Worm (Caenorhabditis elegans): ENCODE measurements around the gene F53E2.2.

The F53E2.2 gene

ce11 chrV:1472569-1472968 is 2.3 kb upstream of the F53E2.2 start:
- TF ChIP-seq W03F9.2 (tag; optimal IDR thresholded peaks at IDR 0.05) = no peak
- TF ChIP-seq him-1 (tag; optimal IDR thresholded peaks at IDR 0.05) = no peak
- no peak for TF ChIP-seq dao-5 (tag; optimal IDR thresholded peaks at IDR 0.05)

DNA sequence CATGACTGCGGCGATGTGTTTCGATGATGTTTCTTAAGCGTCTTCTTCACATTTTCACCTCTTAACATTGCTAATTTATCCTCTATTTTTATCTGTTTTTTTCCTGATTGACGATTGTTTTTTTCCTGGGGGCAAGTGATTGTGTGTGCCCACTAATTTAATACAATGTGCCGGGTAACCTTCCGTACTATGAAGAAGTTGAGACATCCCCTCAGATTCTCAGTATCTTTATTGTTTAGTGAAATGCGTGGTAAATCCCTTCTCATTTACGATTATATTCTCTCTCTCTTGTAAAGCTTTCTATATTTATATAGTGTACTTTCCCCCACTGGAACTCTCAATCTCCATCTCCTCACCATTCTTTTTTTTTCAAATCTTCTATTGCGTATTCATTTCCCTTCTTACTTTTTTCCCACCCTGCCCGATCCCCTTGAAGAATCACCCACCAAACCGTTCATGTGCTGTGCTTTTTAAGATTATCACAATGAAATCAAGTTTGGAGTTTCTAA is 1.5 kb downstream of the F53E2.2 start:
- TF ChIP-seq W03F9.2 (tag; optimal IDR thresholded peaks at IDR 0.05) = no peak
- no peak for TF ChIP-seq dao-5 (tag; optimal IDR thresholded peaks at IDR 0.05)
- TF ChIP-seq him-1 (tag; optimal IDR thresholded peaks at IDR 0.05) = no peak

- TF ChIP-seq him-1 (tag; optimal IDR thresholded peaks at IDR 0.05) = no peak
- no peak for TF ChIP-seq W03F9.2 (tag; optimal IDR thresholded peaks at IDR 0.05)
- TF ChIP-seq dao-5 (tag; optimal IDR thresholded peaks at IDR 0.05) = no peak
These were observed 2.0 kb downstream of the F53E2.2 start for ce11 chrV:1476841-1477240.

DNA sequence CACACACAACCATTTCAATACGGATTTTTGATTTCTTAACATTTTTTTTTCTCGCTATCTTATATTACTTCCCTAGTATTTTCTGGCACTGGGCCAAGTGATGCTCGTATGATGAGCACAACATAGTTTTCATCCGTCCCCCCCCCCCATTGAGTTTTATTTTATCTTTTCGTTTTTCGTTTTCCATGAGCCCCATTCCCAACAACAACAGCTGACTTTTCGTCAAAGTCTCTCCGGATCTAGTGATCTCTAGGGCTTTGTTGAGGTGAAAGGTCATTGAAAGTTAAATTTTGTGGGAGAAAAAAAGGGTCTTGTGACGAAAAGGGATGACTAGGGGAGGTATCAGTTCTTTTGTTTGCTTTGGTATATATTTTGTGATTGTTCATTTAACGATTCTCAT is 6.0 kb downstream of the F53E2.2 start:
- TF ChIP-seq him-1 (tag; optimal IDR thresholded peaks at IDR 0.05) (no peak), W03F9.2 (tag; optimal IDR thresholded peaks at IDR 0.05) (no peak), dao-5 (tag; optimal IDR thresholded peaks at IDR 0.05) (no peak)

- TF ChIP-seq dao-5 (tag; optimal IDR thresholded peaks at IDR 0.05) (no peak), him-1 (tag; optimal IDR thresholded peaks at IDR 0.05) (no peak), W03F9.2 (tag; optimal IDR thresholded peaks at IDR 0.05) (no peak)
These were observed 6.9 kb downstream of the F53E2.2 start, which contains the start of gene C38C3.4 for ce11 chrV:1481742-1482141. TSS of gene C38C3.4 (plus strand) at chrV:1482042.

DNA sequence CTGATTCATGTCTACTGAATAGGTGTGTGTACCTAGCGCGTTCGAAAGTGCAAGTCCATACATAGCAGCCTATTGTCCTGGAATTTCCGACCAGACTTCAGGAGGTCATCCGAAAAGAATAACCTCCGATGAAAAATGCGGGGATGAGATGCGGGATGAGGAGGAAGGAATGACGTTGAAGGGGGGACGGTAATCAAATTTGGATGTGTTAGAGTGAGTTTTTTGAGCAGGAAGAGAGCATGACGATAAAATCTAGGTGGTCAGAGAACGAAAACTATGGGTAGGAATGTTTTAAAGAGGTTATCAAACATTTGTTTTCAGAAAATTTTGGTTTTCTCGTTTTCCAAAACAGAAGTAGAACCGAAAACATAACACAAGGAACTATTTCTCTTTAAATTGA is 11.1 kb downstream of the F53E2.2 start:
- TF ChIP-seq him-1 (tag; optimal IDR thresholded peaks at IDR 0.05) = no peak
- no peak for TF ChIP-seq dao-5 (tag; optimal IDR thresholded peaks at IDR 0.05)
- TF ChIP-seq W03F9.2 (tag; optimal IDR thresholded peaks at IDR 0.05) = no peak

ce11 chrV:1487262-1487661 is 12.4 kb downstream of the F53E2.2 start:
- TF ChIP-seq him-1 (tag; optimal IDR thresholded peaks at IDR 0.05) (no peak), W03F9.2 (tag; optimal IDR thresholded peaks at IDR 0.05) (no peak), dao-5 (tag; optimal IDR thresholded peaks at IDR 0.05) (no peak)

DNA sequence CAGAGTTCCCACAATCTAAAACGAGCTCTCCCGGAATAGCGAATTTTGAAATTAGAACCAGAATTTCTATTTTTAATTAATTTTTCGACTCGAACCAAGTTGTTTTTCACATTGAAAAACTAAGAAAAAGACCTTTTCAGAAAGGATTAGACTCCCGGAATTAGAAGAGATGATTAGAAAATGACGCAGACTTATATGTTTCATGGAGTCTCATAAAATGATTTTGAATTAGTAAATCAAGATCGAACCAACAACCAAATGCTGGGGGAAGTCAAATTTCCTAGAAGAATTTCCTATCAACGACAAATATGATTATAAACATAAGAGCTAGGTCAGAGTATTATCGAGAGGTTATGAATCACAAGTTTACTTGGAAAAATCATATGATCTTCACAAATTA is 13.8 kb downstream of the F53E2.2 start:
- no peak for TF ChIP-seq dao-5 (tag; optimal IDR thresholded peaks at IDR 0.05)
- TF ChIP-seq W03F9.2 (tag; optimal IDR thresholded peaks at IDR 0.05) = no peak
- TF ChIP-seq him-1 (tag; optimal IDR thresholded peaks at IDR 0.05) = no peak

DNA sequence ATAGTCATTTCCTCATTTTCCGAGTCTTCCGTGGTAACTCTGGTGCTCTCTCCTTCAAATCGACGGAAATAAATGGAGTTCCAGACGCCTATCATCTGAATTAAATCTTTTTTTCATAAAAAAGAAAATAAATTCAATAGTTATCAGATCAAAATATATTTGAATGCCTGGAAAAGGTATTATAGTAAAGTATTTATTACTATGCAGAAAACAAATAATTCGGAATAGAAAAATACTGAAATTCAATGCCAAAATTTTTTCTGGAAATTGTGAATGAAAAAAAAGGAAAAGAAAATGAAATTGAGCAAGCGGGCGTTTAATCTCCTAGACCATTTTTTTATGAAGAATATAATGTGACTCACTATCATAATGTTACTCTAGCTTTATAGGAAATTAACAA is 16.6 kb downstream of the F53E2.2 start, which contains the start of gene C38C3.6:
Gene C38C3.6, minus strand, starts transcription at position 101 of the 400 bp plus-strand sequence.
- TF ChIP-seq dao-5 (tag; optimal IDR thresholded peaks at IDR 0.05) (no peak), him-1 (tag; optimal IDR thresholded peaks at IDR 0.05) (no peak), W03F9.2 (tag; optimal IDR thresholded peaks at IDR 0.05) (no peak)

- no peak for TF ChIP-seq dao-5 (tag; optimal IDR thresholded peaks at IDR 0.05)
- no peak for TF ChIP-seq him-1 (tag; optimal IDR thresholded peaks at IDR 0.05)
- no peak for TF ChIP-seq W03F9.2 (tag; optimal IDR thresholded peaks at IDR 0.05)
These were observed 19.6 kb downstream of the F53E2.2 start, which contains the start of gene spig-7 for ce11 chrV:1494469-1494868. TSS of gene spig-7 (plus strand) at chrV:1494769.

DNA sequence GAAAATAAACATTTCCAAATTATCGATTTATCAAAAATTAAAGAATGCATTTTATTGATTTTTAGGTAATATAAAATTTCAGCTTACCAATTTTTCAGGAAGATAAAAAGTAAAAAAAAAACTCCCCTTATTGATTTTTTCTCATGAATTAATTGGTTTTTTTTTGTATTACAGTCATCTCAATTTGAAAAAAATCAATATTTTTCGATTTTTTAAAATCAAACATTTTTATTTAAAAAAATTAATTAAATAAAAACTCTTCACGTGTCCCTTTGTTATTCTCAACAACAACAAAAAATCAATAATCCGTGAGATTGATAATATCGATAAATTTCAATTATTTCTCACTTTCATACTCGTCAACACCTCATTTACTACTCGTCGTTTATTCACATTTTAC is 20.4 kb downstream of the F53E2.2 start, which contains the start of gene C38C3.3:
Gene C38C3.3, plus strand, starts transcription at position 301 of the 400 bp plus-strand sequence.
- TF ChIP-seq him-1 (tag; optimal IDR thresholded peaks at IDR 0.05) (no peak), dao-5 (tag; optimal IDR thresholded peaks at IDR 0.05) (no peak), W03F9.2 (tag; optimal IDR thresholded peaks at IDR 0.05) (no peak)

DNA sequence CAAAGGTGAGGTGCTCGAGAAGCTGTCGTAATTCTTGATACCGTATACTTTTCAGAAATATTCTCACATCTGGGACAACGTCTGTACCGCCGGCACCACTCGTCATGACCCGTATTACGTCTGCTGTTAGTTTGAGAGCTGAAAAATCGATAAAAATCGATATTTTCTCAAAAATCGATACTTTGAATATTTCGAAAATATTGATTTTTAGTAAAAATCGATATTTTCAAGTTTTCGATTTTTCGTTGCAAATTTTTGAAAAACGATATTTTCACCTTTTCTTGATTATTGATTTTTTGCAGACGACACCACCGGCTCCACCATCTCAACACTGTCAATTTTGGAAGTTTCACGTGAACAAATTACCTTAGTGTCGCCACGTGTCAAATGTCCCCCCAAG is 20.9 kb downstream of the F53E2.2 start:
- no peak for TF ChIP-seq dao-5 (tag; optimal IDR thresholded peaks at IDR 0.05)

DNA sequence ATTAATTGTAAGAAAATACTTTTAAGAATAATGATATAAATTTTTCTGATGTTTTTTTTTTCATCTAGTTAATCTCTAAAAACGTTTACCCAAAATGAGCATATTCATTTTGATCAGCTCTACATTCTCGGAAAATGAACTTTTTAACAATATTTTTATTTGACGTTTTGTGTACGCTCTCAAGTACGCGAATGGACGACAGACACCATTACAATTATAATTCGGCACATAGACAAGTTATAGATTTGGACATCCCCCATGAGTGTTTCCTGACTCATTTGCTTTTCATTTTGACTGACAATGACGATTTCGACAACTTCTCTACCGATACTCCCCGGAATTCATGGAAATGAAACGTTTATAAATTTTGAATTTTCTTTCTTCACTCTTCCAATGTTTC is 24.3 kb downstream of the F53E2.2 start, which contains the start of gene sru-27:
Gene sru-27, plus strand, starts transcription at position 301 of the 400 bp plus-strand sequence.
- TF ChIP-seq W03F9.2 (tag; optimal IDR thresholded peaks at IDR 0.05) (no peak), dao-5 (tag; optimal IDR thresholded peaks at IDR 0.05) (no peak), him-1 (tag; optimal IDR thresholded peaks at IDR 0.05) (no peak)

DNA sequence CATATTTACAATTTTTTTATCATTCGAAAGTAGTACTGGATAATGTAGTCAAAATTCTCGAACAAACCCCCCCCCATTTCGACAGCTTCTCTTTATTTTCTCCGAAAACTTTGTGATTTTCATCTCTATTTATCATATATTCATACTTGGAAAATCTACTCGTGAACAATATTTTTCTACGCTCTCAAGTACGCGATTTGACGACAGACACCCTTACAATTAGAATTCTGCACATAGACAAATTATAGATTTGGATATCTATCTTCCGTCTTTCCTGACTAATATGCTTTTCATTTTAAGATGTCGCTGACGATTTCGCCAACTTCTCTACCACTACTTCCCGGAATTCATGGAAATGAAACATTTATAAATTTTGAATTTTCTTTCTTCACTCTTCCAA is 31.1 kb downstream of the F53E2.2 start, which contains the start of gene sru-28:
Gene sru-28, plus strand, starts transcription at position 301 of the 400 bp plus-strand sequence.
- TF ChIP-seq W03F9.2 (tag; optimal IDR thresholded peaks at IDR 0.05) (no peak), dao-5 (tag; optimal IDR thresholded peaks at IDR 0.05) (no peak), him-1 (tag; optimal IDR thresholded peaks at IDR 0.05) (no peak)

DNA sequence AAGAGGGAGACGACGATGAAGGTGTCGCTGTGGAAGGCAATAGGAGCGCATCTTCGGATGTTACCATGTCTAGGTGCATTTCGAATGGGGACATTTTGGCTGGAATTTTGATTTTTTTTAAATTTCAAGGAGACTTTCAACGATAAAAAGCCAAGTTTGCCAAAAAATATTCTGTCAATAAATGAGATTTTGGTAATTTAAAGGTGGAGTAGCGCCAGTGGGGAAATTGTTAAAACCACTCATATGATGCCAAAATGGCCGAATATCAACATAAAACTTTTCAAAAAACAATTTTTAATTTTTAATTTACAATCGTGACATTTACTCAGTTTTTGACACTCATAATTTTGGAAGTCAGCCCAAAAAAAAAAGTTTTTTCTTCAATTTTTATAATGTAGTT is 36.7 kb downstream of the F53E2.2 start, which contains the start of gene nhr-260:
Gene nhr-260, minus strand, starts transcription at position 101 of the 400 bp plus-strand sequence.
- TF ChIP-seq him-1 (tag; optimal IDR thresholded peaks at IDR 0.05) (no peak), dao-5 (tag; optimal IDR thresholded peaks at IDR 0.05) (no peak), W03F9.2 (tag; optimal IDR thresholded peaks at IDR 0.05) (no peak)
